Worm (Caenorhabditis elegans): ENCODE results near the gene tofu-7.

The tofu-7 gene

DNA sequence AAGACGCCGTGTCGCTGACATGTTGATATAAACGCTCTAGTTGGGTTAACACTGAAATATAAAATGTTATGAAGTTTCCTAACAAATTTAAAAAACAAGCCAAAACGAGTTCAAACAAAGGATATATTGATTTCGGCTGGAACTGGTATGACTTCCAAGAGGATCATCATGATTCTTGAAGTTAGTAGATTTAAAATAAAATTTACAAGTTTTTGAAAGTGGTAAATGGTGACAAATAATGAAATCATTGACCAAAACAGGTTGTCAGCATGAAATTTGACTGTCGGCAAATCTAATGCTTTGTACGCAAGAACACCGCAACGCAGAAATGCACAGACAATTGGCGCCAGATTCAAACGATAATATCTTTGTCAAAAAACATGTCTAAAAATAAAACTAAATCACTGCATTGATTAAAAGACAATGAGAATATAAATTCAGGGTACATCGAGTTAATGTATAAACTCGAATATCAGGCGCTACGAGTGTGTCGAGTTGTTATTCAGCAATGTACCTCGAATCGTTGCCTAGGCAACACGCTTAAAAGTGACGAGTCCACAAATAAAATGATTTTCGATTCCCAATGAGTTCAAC is 16.2 kb downstream of the tofu-7 start, which contains the start of the genes ubc-18 and R01H2.8:
ubc-18 (minus strand) TSS at position 51 of the 594 bp plus-strand sequence.
R01H2.8 (plus strand) TSS at position 544 of the 594 bp plus-strand sequence.
- TF ChIP-seq lsy-2 (tag; optimal IDR thresholded peaks at IDR 0.05): peak in 1 of 2 experiments; percentile 63
- no peak for TF ChIP-seq unc-130 (GFP tag; optimal IDR thresholded peaks at IDR 0.05)
- TF ChIP-seq egl-43 (GFP tag; IDR thresholded peaks at IDR 0.05): no peak
- TF ChIP-seq set-16 (GFP tag; IDR thresholded peaks at IDR 0.05): no peak
- no peak for TF ChIP-seq lin-13 (GFP tag; optimal IDR thresholded peaks at IDR 0.05)
- TF ChIP-seq lin-29 (GFP tag; IDR thresholded peaks at IDR 0.05): no peak
- no peak for TF ChIP-seq lin-39 (tag; optimal IDR thresholded peaks at IDR 0.05)
- no peak for TF ChIP-seq nhr-48 (tag; optimal IDR thresholded peaks at IDR 0.05)
- no peak for TF ChIP-seq F44E2.7 (GFP tag; IDR thresholded peaks at IDR 0.05)
- TF ChIP-seq egl-27 (tag; optimal IDR thresholded peaks at IDR 0.05): no peak
- TF ChIP-seq daf-16 (GFP tag; optimal IDR thresholded peaks at IDR 0.05): no peak
- peak; percentile 48 for TF ChIP-seq daf-16 (tag; optimal IDR thresholded peaks at IDR 0.05)
- TF ChIP-seq mep-1 (tag; optimal IDR thresholded peaks at IDR 0.05): peak; percentile 5
- no peak for TF ChIP-seq madf-9 (GFP tag; conservative IDR thresholded peaks at IDR 0.05)
- no peak for TF ChIP-seq ZK546.5 (tag; optimal IDR thresholded peaks at IDR 0.05)
- TF ChIP-seq tra-1 (GFP tag; IDR thresholded peaks at IDR 0.05): no peak
- TF ChIP-seq ceh-82 (tag; optimal IDR thresholded peaks at IDR 0.05): no peak
- TF ChIP-seq lin-38 (GFP tag; IDR thresholded peaks at IDR 0.05): peak; percentile 53
- TF ChIP-seq madf-5 (GFP tag; IDR thresholded peaks at IDR 0.05): no peak
- peak; percentile 16 for TF ChIP-seq hlh-30 (tag; optimal IDR thresholded peaks at IDR 0.05; ENCODE audit: insufficient read depth)
- peak; percentile 20 for TF ChIP-seq T20F7.1 (GFP tag; optimal IDR thresholded peaks at IDR 0.05)
- peak; percentile 62 for TF ChIP-seq mes-2 (tag; optimal IDR thresholded peaks at IDR 0.05; ENCODE audit: poor library complexity, severe bottlenecking)
- TF ChIP-seq dpl-1 (GFP tag; optimal IDR thresholded peaks at IDR 0.05): peak; percentile 91

DNA sequence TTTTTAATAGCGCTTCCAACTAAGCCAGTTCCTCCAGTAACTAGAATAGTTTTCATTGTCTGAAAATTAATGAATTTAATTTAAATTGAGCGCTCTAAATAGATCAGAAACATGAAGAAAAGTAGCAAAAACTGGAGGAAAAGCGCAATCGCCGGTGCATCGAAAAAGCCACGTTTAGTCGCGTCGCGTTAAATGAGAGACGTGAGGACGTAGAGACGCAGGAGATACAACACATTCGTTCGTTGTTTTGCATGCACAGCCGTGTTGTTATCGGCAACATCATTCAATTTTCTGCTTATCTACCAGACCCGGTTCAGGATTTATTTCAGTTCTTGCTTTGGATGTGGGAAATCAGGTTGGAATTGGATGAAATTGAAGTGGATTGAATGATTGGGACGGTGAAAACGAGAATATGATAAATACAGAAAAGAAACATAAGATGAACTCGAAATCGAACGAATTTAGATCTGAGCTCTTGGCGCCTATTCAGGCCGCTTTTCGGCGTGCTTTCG is 17.4 kb downstream of the tofu-7 start, which contains the start of gene ger-1:
ger-1 (minus strand) TSS at position 93 of the 512 bp plus-strand sequence.
- TF ChIP-seq skn-1 (tag; optimal IDR thresholded peaks at IDR 0.05) (no peak), arid-1 (GFP tag; conservative IDR thresholded peaks at IDR 0.05) (no peak), hlh-11 (tag; optimal IDR thresholded peaks at IDR 0.05) (no peak), mes-2 (tag; optimal IDR thresholded peaks at IDR 0.05; ENCODE audit: poor library complexity, severe bottlenecking) (peak; percentile 56), ces-1 (GFP tag; optimal IDR thresholded peaks at IDR 0.05) (no peak), aha-1 (tag) (peak; percentile 39), nhr-237 (tag; optimal IDR thresholded peaks at IDR 0.05) (no peak)

DNA sequence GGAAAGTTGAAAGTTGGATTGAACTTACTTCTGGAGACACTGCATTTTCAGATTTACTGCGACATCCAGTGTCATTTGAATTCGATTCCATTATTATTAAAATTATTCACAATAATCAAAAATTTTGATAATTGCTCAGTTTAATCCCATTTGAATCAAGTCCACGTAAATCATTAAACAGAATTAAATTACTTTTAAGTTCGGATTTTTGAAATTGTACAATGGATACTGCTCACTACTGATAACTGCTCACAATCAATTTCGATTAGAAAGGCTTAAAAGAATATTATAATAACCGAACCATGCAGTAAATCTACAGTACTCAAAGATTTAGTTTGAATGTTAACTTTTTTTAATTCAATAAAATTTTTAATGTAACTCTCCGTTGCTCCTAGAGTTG is 20.6 kb downstream of the tofu-7 start, which contains the start of gene R01H2.4:
R01H2.4 (minus strand) TSS at position 101 of the 400 bp plus-strand sequence.
- no peak for TF ChIP-seq lin-13 (GFP tag; optimal IDR thresholded peaks at IDR 0.05)
- no peak for TF ChIP-seq ceh-62 (tag; optimal IDR thresholded peaks at IDR 0.05)
- TF ChIP-seq pha-4 (GFP tag; IDR thresholded peaks at IDR 0.05): no peak
- no peak for TF ChIP-seq pha-4 (tag; optimal IDR thresholded peaks at IDR 0.05)
- TF ChIP-seq rbr-2 (tag; optimal IDR thresholded peaks at IDR 0.05): no peak
- no peak for TF ChIP-seq daf-16 (GFP tag; optimal IDR thresholded peaks at IDR 0.05)
- no peak for TF ChIP-seq daf-16 (tag; optimal IDR thresholded peaks at IDR 0.05)
- TF ChIP-seq aha-1 (tag): no peak
- no peak for TF ChIP-seq duxl-1 (tag; optimal IDR thresholded peaks at IDR 0.05; ENCODE audit: poor library complexity)
- no peak for TF ChIP-seq jun-1 (tag; optimal IDR thresholded peaks at IDR 0.05)
- TF ChIP-seq zip-2 (tag; optimal IDR thresholded peaks at IDR 0.05): no peak
- TF ChIP-seq aly-2 (tag; optimal IDR thresholded peaks at IDR 0.05): no peak
- no peak for TF ChIP-seq T20F7.1 (GFP tag; optimal IDR thresholded peaks at IDR 0.05)
- no peak for TF ChIP-seq madf-5 (GFP tag; IDR thresholded peaks at IDR 0.05)
- no peak for TF ChIP-seq hlh-11 (tag; optimal IDR thresholded peaks at IDR 0.05)
- no peak for TF ChIP-seq egl-27 (tag; optimal IDR thresholded peaks at IDR 0.05)

Data from whole organism, L4 larva.